Worm (Caenorhabditis elegans) whole organism, early embryonic: ENCODE measurements around the gene Y57G11B.3.
A peak's percentile ranks its signal among the peaks of the same experiment; 100 is the strongest.

Experiments
- B0310.2 ChIP-seq: sonication (generic microtip); optimal IDR thresholded peaks from 2 replicates; lab custom pipeline; 2016; ENCODE audit warnings: mild to moderate bottlenecking, missing genetic modification characterization, missing compliant biosample characterization
- F13C5.2 ChIP-seq: sonication (generic microtip); optimal IDR thresholded peaks from 2 replicates; lab custom pipeline; 2017; ENCODE audit warnings: mild to moderate bottlenecking, missing genetic modification characterization, inconsistent platforms, missing compliant biosample characterization
- aly-1 ChIP-seq: sonication (generic microtip); optimal IDR thresholded peaks from 2 replicates; lab custom pipeline; 2016; ENCODE audit warnings: missing genetic modification characterization, missing compliant biosample characterization
- ama-1 ChIP-seq: fragments of 150-350 bp; optimal IDR thresholded peaks from 2 replicates; lab custom pipeline; 2014
- ceh-13 ChIP-seq: fragments of 200-800 bp; sonication (Bioruptor generic); optimal IDR thresholded peaks from 2 replicates; lab custom pipeline; 2018; ENCODE audit warnings: mild to moderate bottlenecking, missing genetic modification characterization, missing compliant biosample characterization
- ceh-36 ChIP-seq: sonication (generic microtip); optimal IDR thresholded peaks from 2 replicates; lab custom pipeline; 2016; ENCODE audit warnings: missing genetic modification characterization, inconsistent platforms, missing compliant biosample characterization
- ets-7 ChIP-seq: sonication (generic microtip); optimal IDR thresholded peaks from 2 replicates; lab custom pipeline; 2016; ENCODE audit warnings: missing genotype, missing genetic modification characterization, missing compliant biosample characterization
- flt-1 ChIP-seq: fragments of 200-800 bp; sonication (Bioruptor generic); IDR thresholded peaks from 2 replicates; pipeline ENCODE4 v1.3.6; 2022; ENCODE audit warnings: missing genetic modification characterization, missing compliant biosample characterization
- hmbx-1 ChIP-seq: sonication (generic microtip); optimal IDR thresholded peaks from 2 replicates; lab custom pipeline; 2016; ENCODE audit warnings: mild to moderate bottlenecking, missing genetic modification characterization, missing compliant biosample characterization
- hmg-4 ChIP-seq: fragments of 200-800 bp; sonication (Bioruptor generic); optimal IDR thresholded peaks from 2 replicates; lab custom pipeline; 2018; ENCODE audit warnings: mild to moderate bottlenecking, missing genetic modification characterization, missing compliant biosample characterization
- hnd-1 ChIP-seq: sonication (generic microtip); optimal IDR thresholded peaks from 2 replicates; lab custom pipeline; 2016; ENCODE audit warnings: missing genetic modification characterization, missing compliant biosample characterization
- pes-1 ChIP-seq: fragments of 200-800 bp; sonication (Bioruptor generic); IDR thresholded peaks from 2 replicates; pipeline ENCODE4 v1.3.6; 2022; ENCODE audit warnings: missing genetic modification reagents, missing genetic modification characterization, missing compliant biosample characterization
- scrt-1 ChIP-seq: fragments of 200-800 bp; sonication (Bioruptor generic); IDR thresholded peaks from 2 replicates; pipeline ENCODE4 v1.3.6; 2022; ENCODE audit warnings: missing genetic modification characterization, missing compliant biosample characterization
- sea-1 ChIP-seq: fragments of 200-800 bp; sonication (Bioruptor generic); conservative IDR thresholded peaks from 2 replicates; pipeline ENCODE4 v1.3.6; 2022; ENCODE audit warnings: missing genetic modification characterization, missing compliant biosample characterization
- tbx-11 ChIP-seq: fragments of 200-800 bp; sonication (Bioruptor generic); IDR thresholded peaks from 2 replicates; pipeline ENCODE4 v1.3.6; 2022; ENCODE audit warnings: missing genetic modification characterization, missing compliant biosample characterization
- tbx-37 ChIP-seq: fragments of 200-800 bp; sonication (Bioruptor generic); conservative IDR thresholded peaks from 2 replicates; pipeline ENCODE4 v1.3.6; 2022; ENCODE audit warnings: missing genetic modification reagents, missing genetic modification characterization, missing compliant biosample characterization
- tra-4 ChIP-seq: sonication (generic microtip); optimal IDR thresholded peaks from 2 replicates; lab custom pipeline; 2017; ENCODE audit warnings: missing genetic modification characterization, missing compliant biosample characterization

Y57G11B.3 gene

DNA sequence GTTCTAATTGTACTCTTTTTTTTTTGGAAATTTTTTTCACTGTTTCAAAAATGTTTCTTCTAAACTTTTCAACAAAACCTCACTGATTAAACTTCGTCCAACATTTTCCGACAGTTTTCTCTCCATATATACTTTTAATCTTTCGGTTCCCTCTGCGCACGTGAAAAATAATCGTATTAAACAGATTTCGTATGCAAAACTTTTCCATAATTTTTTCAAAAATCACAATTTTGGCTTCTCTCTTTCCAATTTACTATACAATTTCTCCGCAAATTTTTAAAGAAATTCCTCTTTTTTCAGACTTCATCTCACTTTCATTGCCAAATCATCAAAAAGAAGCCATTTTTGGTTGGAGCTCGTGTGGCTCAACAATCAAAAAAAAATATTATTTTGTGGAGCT is 42.1 kb upstream of the Y57G11B.3 start, which contains the start of gene dmd-6:
Gene dmd-6 (plus strand): TSS at position 301 of the 400 bp plus-strand sequence.
- no peak for TF ChIP-seq hnd-1 (tag; lab: Kevin White, UChicago)
- no peak for TF ChIP-seq scrt-1 (GFP tag; lab: Robert Waterston, UW)
- TF ChIP-seq ets-7 (tag; lab: Kevin White, UChicago), result no peak
- TF ChIP-seq B0310.2 (tag; lab: Kevin White, UChicago), result no peak
- no peak for TF ChIP-seq flt-1
- no peak for TF ChIP-seq ama-1 (lab: Kevin White, UChicago)
- TF ChIP-seq sea-1 (GFP tag; lab: Robert Waterston, UW), result no peak
- no peak for TF ChIP-seq hmbx-1 (tag; lab: Kevin White, UChicago)
- no peak for TF ChIP-seq ceh-36
- no peak for TF ChIP-seq tbx-37 (GFP tag; lab: Robert Waterston, UW)
- TF ChIP-seq aly-1 (tag; lab: Kevin White, UChicago), result no peak
- no peak for TF ChIP-seq ceh-13 (GFP tag; lab: Kevin White, UChicago)
- TF ChIP-seq tra-4 (tag; lab: Kevin White, UChicago), result no peak
- TF ChIP-seq F13C5.2 (tag; lab: Kevin White, UChicago), result no peak
- TF ChIP-seq pes-1, result no peak
- TF ChIP-seq hmg-4 (GFP tag; lab: Kevin White, UChicago), result no peak

- TF ChIP-seq tra-4 (tag; lab: Kevin White, UChicago) (no peak), aly-1 (tag; lab: Kevin White, UChicago) (no peak), ets-7 (tag; lab: Kevin White, UChicago) (no peak), hmbx-1 (tag; lab: Kevin White, UChicago) (no peak), ama-1 (lab: Kevin White, UChicago) (no peak), F13C5.2 (tag; lab: Kevin White, UChicago) (no peak), tbx-37 (GFP tag; lab: Robert Waterston, UW) (no peak), ceh-13 (GFP tag; lab: Kevin White, UChicago) (no peak), hnd-1 (tag; lab: Kevin White, UChicago) (no peak), hmg-4 (GFP tag; lab: Kevin White, UChicago) (no peak), flt-1 (no peak), scrt-1 (GFP tag; lab: Robert Waterston, UW) (no peak), tbx-11 (GFP tag; lab: Robert Waterston, UW) (no peak), B0310.2 (tag; lab: Kevin White, UChicago) (no peak), sea-1 (GFP tag; lab: Robert Waterston, UW) (no peak), ceh-36 (no peak), pes-1 (no peak)
These were observed 40.1 kb upstream of the Y57G11B.3 start for ce11 chrIV:14614176-14614740.

ce11 chrIV:14613375-14613774 is 39.2 kb upstream of the Y57G11B.3 start:
- no peak for TF ChIP-seq pes-1
- TF ChIP-seq ceh-36, result no peak

- TF ChIP-seq hnd-1 (tag; lab: Kevin White, UChicago) (no peak), F13C5.2 (tag; lab: Kevin White, UChicago) (no peak), ceh-13 (GFP tag; lab: Kevin White, UChicago) (no peak), tbx-11 (GFP tag; lab: Robert Waterston, UW) (no peak), aly-1 (tag; lab: Kevin White, UChicago) (no peak), pes-1 (no peak), hmbx-1 (tag; lab: Kevin White, UChicago) (no peak), tra-4 (tag; lab: Kevin White, UChicago) (no peak), ama-1 (lab: Kevin White, UChicago) (no peak), B0310.2 (tag; lab: Kevin White, UChicago) (no peak), sea-1 (GFP tag; lab: Robert Waterston, UW) (no peak), tbx-37 (GFP tag; lab: Robert Waterston, UW) (no peak), scrt-1 (GFP tag; lab: Robert Waterston, UW) (no peak), flt-1 (no peak), hmg-4 (GFP tag; lab: Kevin White, UChicago) (no peak)
These were observed 38.6 kb upstream of the Y57G11B.3 start for ce11 chrIV:14612547-14613329.

- no peak for TF ChIP-seq ets-7 (tag; lab: Kevin White, UChicago)
- no peak for TF ChIP-seq sea-1 (GFP tag; lab: Robert Waterston, UW)
- TF ChIP-seq tbx-37 (GFP tag; lab: Robert Waterston, UW), result no peak
- TF ChIP-seq pes-1, result no peak
These were observed 37.8 kb upstream of the Y57G11B.3 start for ce11 chrIV:14611892-14612497.

DNA sequence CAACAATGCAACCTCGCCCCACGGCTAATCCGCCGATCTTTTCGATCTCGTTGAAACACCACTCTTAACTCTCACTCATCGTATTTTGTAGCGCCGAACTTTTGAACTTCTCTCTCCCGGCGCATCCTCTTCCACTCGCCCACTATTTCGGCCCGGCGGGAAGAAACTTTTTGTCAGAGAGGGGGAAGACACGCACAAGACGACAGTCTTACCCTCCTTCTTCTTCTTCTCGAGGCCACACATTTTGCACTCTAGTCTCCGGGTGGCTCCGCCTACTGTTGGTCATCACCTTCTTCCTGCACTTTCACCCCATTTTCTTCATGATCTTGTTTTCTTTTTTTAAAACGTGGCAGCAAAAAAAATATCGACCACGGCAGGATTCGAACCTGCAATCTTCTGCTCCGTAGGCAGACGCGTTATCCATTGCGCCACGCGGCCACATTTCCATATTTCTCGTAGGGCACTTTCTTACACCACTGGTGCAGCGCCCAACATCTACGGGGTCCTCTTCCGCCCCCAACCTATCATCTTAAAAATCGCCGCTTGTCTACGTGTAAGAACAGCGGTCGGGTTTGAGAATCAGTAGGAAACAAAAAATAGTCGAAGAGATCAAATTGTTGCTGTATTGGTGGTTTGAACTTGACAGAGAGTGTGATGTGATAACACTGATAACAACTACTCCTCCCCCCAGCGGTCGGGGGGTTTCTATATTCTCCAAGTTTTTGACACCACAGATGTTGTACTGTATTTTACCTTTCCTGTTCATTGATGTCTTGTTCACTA is 37.0 kb upstream of the Y57G11B.3 start:
- peak; percentile 18; the same call in 1 of the 2 replicates for TF ChIP-seq pes-1
- no peak for TF ChIP-seq tbx-11 (GFP tag; lab: Robert Waterston, UW)

DNA sequence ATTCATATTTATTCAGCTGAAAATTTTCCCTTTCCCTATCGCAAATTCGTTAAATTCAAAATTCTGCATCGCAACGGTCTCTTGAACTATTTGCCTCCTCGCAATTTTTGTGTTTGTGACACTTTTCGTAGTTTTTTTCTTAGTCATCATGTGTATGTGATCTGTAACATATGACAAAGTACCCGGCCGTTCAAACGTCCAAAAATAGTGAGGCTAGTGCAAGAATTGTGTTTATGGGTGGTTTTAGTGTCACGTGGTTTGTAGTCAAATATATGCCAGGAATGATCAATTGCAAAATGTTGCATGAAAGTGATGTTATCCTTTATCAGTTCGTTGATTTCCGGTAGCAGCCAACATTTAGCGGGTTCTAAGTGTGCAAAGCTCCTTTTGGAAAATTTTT is 35.6 kb upstream of the Y57G11B.3 start:
- TF ChIP-seq scrt-1 (GFP tag; lab: Robert Waterston, UW) (no peak), hmbx-1 (tag; lab: Kevin White, UChicago) (no peak), tbx-11 (GFP tag; lab: Robert Waterston, UW) (no peak), ets-7 (tag; lab: Kevin White, UChicago) (no peak), ama-1 (lab: Kevin White, UChicago) (no peak), tbx-37 (GFP tag; lab: Robert Waterston, UW) (no peak), ceh-13 (GFP tag; lab: Kevin White, UChicago) (no peak), pes-1 (no peak), tra-4 (tag; lab: Kevin White, UChicago) (no peak), sea-1 (GFP tag; lab: Robert Waterston, UW) (no peak), flt-1 (no peak), hmg-4 (GFP tag; lab: Kevin White, UChicago) (no peak), ceh-36 (no peak), hnd-1 (tag; lab: Kevin White, UChicago) (no peak), aly-1 (tag; lab: Kevin White, UChicago) (no peak)
